Fruit fly (Drosophila melanogaster): ENCODE data around the gene for.
A peak's percentile ranks its signal among the peaks of the same experiment; 100 is the strongest.

The for gene

DNA sequence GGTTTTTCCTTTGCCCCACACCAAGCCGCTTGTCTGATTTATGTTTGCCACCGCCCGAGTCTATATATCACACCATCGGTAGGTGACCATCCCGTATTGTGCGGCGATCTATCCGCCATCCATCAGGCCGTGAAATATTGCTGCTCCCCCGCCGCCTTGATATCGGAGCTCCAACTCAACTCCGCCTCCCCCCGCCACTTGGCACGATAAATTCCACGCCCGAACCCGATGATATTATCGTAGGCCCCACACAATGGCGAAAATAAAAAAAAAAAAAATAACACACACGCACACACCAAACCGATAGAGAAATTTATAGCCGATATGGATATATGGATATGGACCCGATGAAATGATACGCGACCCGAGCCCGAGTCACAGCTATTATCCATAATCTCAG, 66.0 kb downstream of the for start:
- TF ChIP-seq CG32532 (GFP tag; IDR thresholded peaks at IDR 0.05) (no peak), CG4282 (GFP tag; optimal IDR thresholded peaks at IDR 0.05) (no peak), kah (GFP tag; optimal IDR thresholded peaks at IDR 0.05) (no peak), sob (GFP tag; IDR thresholded peaks at IDR 0.05) (0 out of 2 replicates have a peak, but pooled peaks have one; percentile 18), tgo (GFP tag; IDR thresholded peaks at IDR 0.05) (no peak), CG30403 (GFP tag; optimal IDR thresholded peaks at IDR 0.05) (no peak), Hmx (GFP tag; optimal IDR thresholded peaks at IDR 0.05) (no peak), dmrt99B (tag; optimal IDR thresholded peaks at IDR 0.05) (no peak), CG6791 (GFP tag; IDR thresholded peaks at IDR 0.05; ENCODE audit: partially characterized antibody) (no peak), bigmax (GFP tag; optimal IDR thresholded peaks at IDR 0.05) (no peak), ranshi (GFP tag; IDR thresholded peaks at IDR 0.05) (no peak), ap (GFP tag; IDR thresholded peaks at IDR 0.05) (no peak), pum (GFP tag; optimal IDR thresholded peaks at IDR 0.05) (no peak), CG11398 (GFP tag; optimal IDR thresholded peaks at IDR 0.05) (no peak), Hr51 (GFP tag; optimal IDR thresholded peaks at IDR 0.05) (no peak), sens (GFP tag) (peak; percentile 17), CG17328 (GFP tag; IDR thresholded peaks at IDR 0.05) (no peak), CG8089 (GFP tag; optimal IDR thresholded peaks at IDR 0.05) (no peak), sd (tag; optimal IDR thresholded peaks at IDR 0.05) (peak; percentile 68), Doc2 (GFP tag; IDR thresholded peaks at IDR 0.05) (no peak), CG30431 (GFP tag; optimal IDR thresholded peaks at IDR 0.05) (no peak), gro (GFP tag; optimal IDR thresholded peaks at IDR 0.05) (no peak), pan (optimal IDR thresholded peaks at IDR 0.05) (no peak), pan (GFP tag; optimal IDR thresholded peaks at IDR 0.05 in 1 of 2, IDR thresholded peaks at IDR 0.05 in 1 of 2) (no peak), E2f1 (GFP tag; IDR thresholded peaks at IDR 0.05) (no peak), insv (GFP tag; optimal IDR thresholded peaks at IDR 0.05) (no peak), Max (GFP tag; optimal IDR thresholded peaks at IDR 0.05) (no peak), CG18476 (GFP tag; optimal IDR thresholded peaks at IDR 0.05) (no peak), crol (GFP tag; IDR thresholded peaks at IDR 0.05) (peak; percentile 59; the same call in 1 of the 2 replicates), sqz (GFP tag; optimal IDR thresholded peaks at IDR 0.05) (peak; percentile 26), CTCF (GFP tag; optimal IDR thresholded peaks at IDR 0.05) (no peak), Sox102F (GFP tag; optimal IDR thresholded peaks at IDR 0.05) (no peak), CG15479 (GFP tag; optimal IDR thresholded peaks at IDR 0.05) (no peak), Asciz (GFP tag; optimal IDR thresholded peaks at IDR 0.05) (no peak), sug (tag; optimal IDR thresholded peaks at IDR 0.05) (no peak), CG13894 (tag; optimal IDR thresholded peaks at IDR 0.05) (peak; percentile 26), Opbp (GFP tag; IDR thresholded peaks at IDR 0.05; ENCODE audit: partially characterized antibody) (no peak), CG6654 (GFP tag; optimal IDR thresholded peaks at IDR 0.05) (no peak), kni (GFP tag; optimal IDR thresholded peaks at IDR 0.05) (peak; percentile 61), lov (optimal IDR thresholded peaks at IDR 0.05) (no peak), lov (GFP tag; IDR thresholded peaks at IDR 0.05) (no peak), tup (GFP tag; optimal IDR thresholded peaks at IDR 0.05) (no peak), fd96Cb (tag; optimal IDR thresholded peaks at IDR 0.05) (no peak), grn (GFP tag; optimal IDR thresholded peaks at IDR 0.05) (peak; percentile 45), Meics (GFP tag; optimal IDR thresholded peaks at IDR 0.05) (no peak), CG9215 (GFP tag; IDR thresholded peaks at IDR 0.05) (no peak), tll (GFP tag; optimal IDR thresholded peaks at IDR 0.05) (no peak), Ets65A (GFP tag) (no peak), MBD-R2 (GFP tag; IDR thresholded peaks at IDR 0.05) (no peak), unc-4 (GFP tag; IDR thresholded peaks at IDR 0.05; ENCODE audit: partially characterized antibody) (no peak), psq (GFP tag; optimal IDR thresholded peaks at IDR 0.05) (no peak)
